Fruit fly (Drosophila melanogaster) Kc167 (cell line): ENCODE data around the gene Sgs7.

ENCODE experiments used
- Myc ChIP-seq: fragments of >200 bp; optimal IDR thresholded peaks from 2 replicates; lab custom pipeline; 2017; ENCODE audit warnings: missing external identifiers
- Sin3A ChIP-seq: fragments of >200 bp; optimal IDR thresholded peaks from 2 replicates; lab custom pipeline; 2018; ENCODE audit warnings: missing external identifiers
- h ChIP-seq: fragments of >200 bp; optimal IDR thresholded peaks from 3 replicates; lab custom pipeline; 2018; ENCODE audit warnings: missing external identifiers
- insv ChIP-seq: fragments of >200 bp; optimal IDR thresholded peaks from 3 replicates; lab custom pipeline; 2018; ENCODE audit warnings: missing external identifiers
- psq ChIP-seq: fragments of >200 bp; optimal IDR thresholded peaks from 2 replicates; lab custom pipeline; 2017; ENCODE audit warnings: missing external identifiers
- ttk ChIP-seq: sonication (Bioruptor generic); optimal IDR thresholded peaks from 2 replicates; lab custom pipeline; 2017; ENCODE audit warnings: missing external identifiers

Sgs7 gene

dm6 chr3L:11513405-11513804 lies 3.7 kb downstream of the Sgs7 start, which contains the start of gene CG7512:
TSS of gene CG7512 (plus strand) at chr3L:11513705.
- TF ChIP-seq ttk (lab: Kevin White, UChicago) (no peak), psq (lab: Kevin White, UChicago) (no peak), h (lab: Kevin White, UChicago) (no peak), Sin3A (no peak), Myc (lab: Kevin White, UChicago) (no peak), insv (lab: Kevin White, UChicago) (no peak)

dm6 chr3L:11515349-11516079 lies 5.9 kb downstream of the Sgs7 start:
- TF ChIP-seq insv (lab: Kevin White, UChicago) (no peak), Sin3A (no peak), h (lab: Kevin White, UChicago) (no peak), ttk (lab: Kevin White, UChicago) (no peak), Myc (lab: Kevin White, UChicago) (no peak), psq (lab: Kevin White, UChicago) (no peak)

- no peak for TF ChIP-seq insv (lab: Kevin White, UChicago)
- no peak for TF ChIP-seq h (lab: Kevin White, UChicago)
- TF ChIP-seq Sin3A = no peak
- no peak for TF ChIP-seq Myc (lab: Kevin White, UChicago)
- TF ChIP-seq psq (lab: Kevin White, UChicago) = no peak
- TF ChIP-seq ttk (lab: Kevin White, UChicago) = no peak
These were observed 6.6 kb downstream of the Sgs7 start for dm6 chr3L:11516229-11516628.

dm6 chr3L:11522613-11523012 lies 13.0 kb downstream of the Sgs7 start, which contains the start of the genes CG11714 and Fuca:
TSS of gene CG11714 (minus strand) at chr3L:11522713.
TSS of gene Fuca (minus strand) at chr3L:11522713.
- TF ChIP-seq ttk (lab: Kevin White, UChicago) (no peak), psq (lab: Kevin White, UChicago) (no peak)

- TF ChIP-seq Myc (lab: Kevin White, UChicago) (no peak), insv (lab: Kevin White, UChicago) (no peak), ttk (lab: Kevin White, UChicago) (no peak), Sin3A (no peak), h (lab: Kevin White, UChicago) (no peak), psq (lab: Kevin White, UChicago) (no peak)
These were observed 13.6 kb downstream of the Sgs7 start for dm6 chr3L:11523286-11523685.

dm6 chr3L:11525765-11526164 lies 16.1 kb downstream of the Sgs7 start:
- TF ChIP-seq Myc (lab: Kevin White, UChicago) (no peak), Sin3A (no peak), ttk (lab: Kevin White, UChicago) (no peak), psq (lab: Kevin White, UChicago) (no peak), insv (lab: Kevin White, UChicago) (no peak), h (lab: Kevin White, UChicago) (no peak)

- TF ChIP-seq psq (lab: Kevin White, UChicago) (no peak), h (lab: Kevin White, UChicago) (no peak), insv (lab: Kevin White, UChicago) (no peak), ttk (lab: Kevin White, UChicago) (no peak)
These were observed 17.1 kb downstream of the Sgs7 start for dm6 chr3L:11526644-11527184.

- TF ChIP-seq Myc (lab: Kevin White, UChicago) (no peak), insv (lab: Kevin White, UChicago) (no peak), h (lab: Kevin White, UChicago) (no peak), psq (lab: Kevin White, UChicago) (no peak), ttk (lab: Kevin White, UChicago) (no peak), Sin3A (no peak)
These were observed 18.8 kb downstream of the Sgs7 start for dm6 chr3L:11528397-11528923.

dm6 chr3L:11529707-11530106 lies 20.0 kb downstream of the Sgs7 start:
- TF ChIP-seq psq (lab: Kevin White, UChicago) = no peak

- TF ChIP-seq Myc (lab: Kevin White, UChicago) (no peak), Sin3A (no peak), ttk (lab: Kevin White, UChicago) (no peak), h (lab: Kevin White, UChicago) (no peak), insv (lab: Kevin White, UChicago) (no peak), psq (lab: Kevin White, UChicago) (no peak)
These were observed 20.7 kb downstream of the Sgs7 start for dm6 chr3L:11530370-11530769.

- no peak for TF ChIP-seq insv (lab: Kevin White, UChicago)
- no peak for TF ChIP-seq Sin3A
- TF ChIP-seq Myc (lab: Kevin White, UChicago) = no peak
- TF ChIP-seq h (lab: Kevin White, UChicago) = no peak
These were observed 21.6 kb downstream of the Sgs7 start for dm6 chr3L:11531300-11531699.

- TF ChIP-seq insv (lab: Kevin White, UChicago) = no peak
- no peak for TF ChIP-seq ttk (lab: Kevin White, UChicago)
- no peak for TF ChIP-seq psq (lab: Kevin White, UChicago)
- TF ChIP-seq h (lab: Kevin White, UChicago) = no peak
These were observed 22.5 kb downstream of the Sgs7 start for dm6 chr3L:11531994-11532732.
